Fruit fly (Drosophila melanogaster) whole organism, embryonic: ENCODE data around the gene Rim2.

ENCODE experiments used
- Ada2b ChIP-seq: fragments of 200-800 bp; sonication (Bioruptor generic); IDR thresholded peaks from 2 replicates; pipeline ENCODE4 v1.3.6; 2022; ENCODE audit warnings: missing biosample characterization, missing genetic modification characterization
- BtbVII ChIP-seq: fragments of 200-800 bp; sonication (Bioruptor generic); optimal IDR thresholded peaks from 3 replicates; lab custom pipeline; 2017; ENCODE audit warnings: missing biosample characterization, mild to moderate bottlenecking, missing genetic modification characterization
- CG1024 ChIP-seq: fragments of 200-800 bp; sonication (Bioruptor generic); IDR thresholded peaks from 2 replicates; pipeline ENCODE4 v1.3.6; 2022; ENCODE audit warnings: missing biosample characterization, missing genetic modification characterization
- CG11695 ChIP-seq: fragments of 200-800 bp; sonication (Bioruptor generic); IDR thresholded peaks from 3 replicates; pipeline ENCODE4 v1.3.6; 2022; ENCODE audit warnings: missing biosample characterization, missing genetic modification characterization
- CG13287 ChIP-seq: fragments of 200-800 bp; sonication (Bioruptor generic); IDR thresholded peaks from 2 replicates; pipeline ENCODE4 v1.3.6; 2022; ENCODE audit warnings: missing biosample characterization, missing genetic modification characterization; ENCODE audit not compliant: partially characterized antibody
- CG13624 ChIP-seq: fragments of 200-800 bp; sonication (Bioruptor generic); optimal IDR thresholded peaks from 2 replicates; lab custom pipeline; 2016; ENCODE audit warnings: missing biosample characterization, missing genetic modification characterization
- CG14710 ChIP-seq: fragments of 200-800 bp; sonication (Bioruptor generic); optimal IDR thresholded peaks from 3 replicates; lab custom pipeline; 2019; ENCODE audit warnings: missing biosample characterization, mild to moderate bottlenecking, missing genetic modification characterization, moderate library complexity
- CG14965 ChIP-seq: fragments of 200-800 bp; sonication (Bioruptor generic); optimal IDR thresholded peaks from 2 replicates; lab custom pipeline; 2016; ENCODE audit warnings: missing biosample characterization, missing genetic modification characterization, borderline replicate concordance
- CG15011 ChIP-seq: fragments of 200-800 bp; sonication (Bioruptor generic); optimal IDR thresholded peaks from 3 replicates; lab custom pipeline; 2018; ENCODE audit warnings: missing biosample characterization, mild to moderate bottlenecking, missing genetic modification characterization
- CG15269 ChIP-seq: fragments of 200-800 bp; sonication (Bioruptor generic); optimal IDR thresholded peaks from 2 replicates; lab custom pipeline; 2018; ENCODE audit warnings: missing biosample characterization, mild to moderate bottlenecking, missing genetic modification characterization, moderate library complexity
- CG15696 ChIP-seq: fragments of 200-800 bp; sonication (Bioruptor generic); optimal IDR thresholded peaks from 2 replicates; lab custom pipeline; 2019; ENCODE audit warnings: missing biosample characterization, mild to moderate bottlenecking, missing genetic modification characterization, moderate library complexity
- CG2678 ChIP-seq: fragments of 200-800 bp; sonication (Bioruptor generic); optimal IDR thresholded peaks from 3 replicates; lab custom pipeline; 2019; ENCODE audit warnings: missing biosample characterization, mild to moderate bottlenecking, missing genetic modification characterization, moderate library complexity
- CG30431 ChIP-seq: fragments of 200-800 bp; sonication (Bioruptor generic); optimal IDR thresholded peaks from 2 replicates; lab custom pipeline; 2017; ENCODE audit warnings: missing biosample characterization, missing genetic modification characterization
- CG34224 ChIP-seq: fragments of 200-800 bp; sonication (Bioruptor generic); IDR thresholded peaks from 3 replicates; pipeline ENCODE4 v1.3.6; 2022; ENCODE audit warnings: missing biosample characterization, missing genetic modification characterization; ENCODE audit not compliant: partially characterized antibody
- CG4328 ChIP-seq: fragments of 200-800 bp; sonication (Bioruptor generic); optimal IDR thresholded peaks from 3 replicates; lab custom pipeline; 2017; ENCODE audit warnings: missing biosample characterization, missing genetic modification reagents, missing genetic modification characterization
- CG4617 ChIP-seq: fragments of 200-800 bp; sonication (Bioruptor generic); optimal IDR thresholded peaks from 3 replicates; lab custom pipeline; 2016; ENCODE audit warnings: missing biosample characterization, missing genetic modification characterization, borderline replicate concordance
- CG4854 ChIP-seq: fragments of 200-800 bp; sonication (Bioruptor generic); optimal IDR thresholded peaks from 2 replicates; lab custom pipeline; 2016; ENCODE audit warnings: missing biosample characterization, missing genetic modification characterization, inconsistent platforms
- CG6175 ChIP-seq: fragments of 200-800 bp; sonication (Bioruptor generic); IDR thresholded peaks from 3 replicates; pipeline ENCODE4 v1.3.6; 2022; ENCODE audit warnings: missing biosample characterization, missing genetic modification characterization
- CG6272 ChIP-seq: fragments of 200-800 bp; sonication (Bioruptor generic); IDR thresholded peaks from 2 replicates; pipeline ENCODE4 v1.3.6; 2022; ENCODE audit warnings: missing biosample characterization, missing genetic modification characterization
- CG7357 ChIP-seq: fragments of 200-800 bp; sonication (Bioruptor generic); IDR thresholded peaks from 3 replicates; pipeline ENCODE4 v1.3.6; 2022; ENCODE audit warnings: missing biosample characterization, missing genetic modification characterization
- CG7786 ChIP-seq: fragments of 200-800 bp; sonication (Bioruptor generic); optimal IDR thresholded peaks from 2 replicates; lab custom pipeline; 2016; ENCODE audit warnings: missing biosample characterization, missing genetic modification characterization
- CG9437 ChIP-seq: fragments of 200-800 bp; sonication (Bioruptor generic); optimal IDR thresholded peaks from 2 replicates; lab custom pipeline; 2018; ENCODE audit warnings: missing biosample characterization, mild to moderate bottlenecking, missing genetic modification characterization
- CTCF ChIP-seq: fragments of 200-800 bp; sonication (Bioruptor generic); optimal IDR thresholded peaks from 2 replicates; lab custom pipeline; 2017; ENCODE audit warnings: missing biosample characterization, mild to moderate bottlenecking, missing genetic modification characterization, moderate library complexity
- Doc2 ChIP-seq: fragments of 200-800 bp; sonication (Bioruptor generic); IDR thresholded peaks from 2 replicates; pipeline ENCODE4 v1.3.6; 2022; ENCODE audit warnings: missing biosample characterization, missing genetic modification characterization
- Ets97D ChIP-seq: fragments of 200-800 bp; sonication (Bioruptor generic); optimal IDR thresholded peaks from 3 replicates; lab custom pipeline; 2016; ENCODE audit warnings: missing biosample characterization, missing genetic modification characterization
- HmgZ ChIP-seq: fragments of 200-800 bp; sonication (Bioruptor generic); optimal IDR thresholded peaks from 2 replicates; lab custom pipeline; 2018; ENCODE audit warnings: missing biosample characterization, mild to moderate bottlenecking, missing genetic modification characterization
- Meics ChIP-seq: fragments of 200-800 bp; sonication (Bioruptor generic); optimal IDR thresholded peaks from 2 replicates; lab custom pipeline; 2017; ENCODE audit warnings: missing biosample characterization, mild to moderate bottlenecking, missing genetic modification characterization
- Myb ChIP-seq: fragments of 200-800 bp; sonication (Bioruptor generic); optimal IDR thresholded peaks from 2 replicates; lab custom pipeline; 2016; ENCODE audit warnings: missing biosample characterization, missing genetic modification characterization
- Nf-YA ChIP-seq: fragments of 200-800 bp; sonication (Bioruptor generic); IDR thresholded peaks from 2 replicates; pipeline ENCODE4 v1.3.6; 2022; ENCODE audit warnings: missing biosample characterization, missing genetic modification characterization
- NfI ChIP-seq: fragments of 200-800 bp; sonication (Bioruptor generic); optimal IDR thresholded peaks from 3 replicates; lab custom pipeline; 2018; ENCODE audit warnings: missing biosample characterization, mild to moderate bottlenecking, missing genetic modification characterization, moderate library complexity
- Stat92E ChIP-seq, 3 experiments: fragments of >200 bp in 2 of 3; fragments of 200-800 bp in 1 of 3; sonication (Bioruptor generic) in 1 of 3; optimal IDR thresholded peaks; 2 replicates each; lab custom pipeline; 2017 to 2019; ENCODE audit warnings: missing biosample characterization in 3 of 3, missing genetic modification characterization in 3 of 3, mild to moderate bottlenecking in 1 of 3, moderate library complexity in 1 of 3
- ac ChIP-seq: fragments of 200-800 bp; sonication (Bioruptor generic); optimal IDR thresholded peaks from 3 replicates; lab custom pipeline; 2017; ENCODE audit warnings: missing biosample characterization, mild to moderate bottlenecking, missing genetic modification characterization
- bigmax ChIP-seq: fragments of 200-800 bp; sonication (Bioruptor generic); optimal IDR thresholded peaks from 2 replicates; lab custom pipeline; 2018; ENCODE audit warnings: missing biosample characterization, mild to moderate bottlenecking, missing genetic modification characterization
- btn ChIP-seq: fragments of 200-800 bp; sonication (Bioruptor generic); optimal IDR thresholded peaks from 2 replicates; lab custom pipeline; 2016; ENCODE audit warnings: missing biosample characterization, missing genetic modification characterization
- cg ChIP-seq: fragments of 200-800 bp; sonication (Bioruptor generic); optimal IDR thresholded peaks from 3 replicates; lab custom pipeline; 2019; ENCODE audit warnings: missing biosample characterization, mild to moderate bottlenecking, missing genetic modification characterization, moderate library complexity
- crp ChIP-seq, 2 experiments: fragments of 200-800 bp; sonication (Bioruptor generic); optimal IDR thresholded peaks; 2 replicates in 1 of 2; 3 replicates in 1 of 2; lab custom pipeline; 2017; ENCODE audit warnings: missing biosample characterization in 2 of 2, missing genetic modification characterization in 2 of 2, mild to moderate bottlenecking in 1 of 2, moderate library complexity in 1 of 2
- ewg ChIP-seq: fragments of 200-800 bp; sonication (Bioruptor generic); optimal IDR thresholded peaks from 3 replicates; lab custom pipeline; 2017; ENCODE audit warnings: mild to moderate bottlenecking, missing biosample characterization, missing genetic modification reagents, missing genetic modification characterization
- gcm2 ChIP-seq: fragments of 200-800 bp; sonication (Bioruptor generic); optimal IDR thresholded peaks from 2 replicates; lab custom pipeline; 2016; ENCODE audit warnings: missing biosample characterization, missing genetic modification characterization
- grau ChIP-seq: fragments of 200-800 bp; optimal IDR thresholded peaks from 3 replicates; lab custom pipeline; 2019; ENCODE audit warnings: missing biosample characterization, mild to moderate bottlenecking, missing genetic modification characterization, moderate library complexity
- gt ChIP-seq: fragments of 200-800 bp; sonication (Bioruptor generic); IDR thresholded peaks from 2 replicates; pipeline ENCODE4 v1.3.6; 2022; ENCODE audit warnings: missing biosample characterization, missing genetic modification characterization
- jigr1 ChIP-seq: fragments of 200-800 bp; sonication (Bioruptor generic); IDR thresholded peaks from 3 replicates; pipeline ENCODE4 v1.3.6; 2022; ENCODE audit warnings: missing biosample characterization, missing genetic modification characterization
- pb ChIP-seq: fragments of 200-800 bp; sonication (Bioruptor generic); optimal IDR thresholded peaks from 3 replicates; lab custom pipeline; 2016; ENCODE audit warnings: missing biosample characterization, missing genetic modification characterization
- sd ChIP-seq: fragments of 200-800 bp; sonication (Bioruptor generic); optimal IDR thresholded peaks from 3 replicates; lab custom pipeline; 2018; ENCODE audit warnings: missing biosample characterization, mild to moderate bottlenecking, missing genetic modification characterization, moderate library complexity
- sima ChIP-seq: fragments of 200-800 bp; sonication (Bioruptor generic); optimal IDR thresholded peaks from 2 replicates; lab custom pipeline; 2016; ENCODE audit warnings: missing biosample characterization, missing genetic modification characterization
- slp2 ChIP-seq: fragments of 200-800 bp; sonication (Bioruptor generic); optimal IDR thresholded peaks from 2 replicates; lab custom pipeline; 2016; ENCODE audit warnings: missing biosample characterization, missing genetic modification characterization
- so ChIP-seq: fragments of 200-800 bp; sonication (Bioruptor generic); IDR thresholded peaks from 3 replicates; pipeline ENCODE4 v1.3.6; 2022; ENCODE audit warnings: missing biosample characterization, missing genetic modification characterization
- sr ChIP-seq: fragments of 200-800 bp; sonication (Bioruptor generic); IDR thresholded peaks from 3 replicates; pipeline ENCODE4 v1.3.6; 2022; ENCODE audit warnings: missing biosample characterization, missing genetic modification characterization
- trem ChIP-seq: fragments of 200-800 bp; optimal IDR thresholded peaks from 3 replicates; lab custom pipeline; 2019; ENCODE audit warnings: missing biosample characterization, mild to moderate bottlenecking, missing genetic modification characterization, moderate library complexity
- trh ChIP-seq: fragments of 200-800 bp; sonication (Bioruptor generic); optimal IDR thresholded peaks from 2 replicates; lab custom pipeline; 2016; ENCODE audit warnings: missing biosample characterization, missing genetic modification characterization

The Rim2 gene

DNA sequence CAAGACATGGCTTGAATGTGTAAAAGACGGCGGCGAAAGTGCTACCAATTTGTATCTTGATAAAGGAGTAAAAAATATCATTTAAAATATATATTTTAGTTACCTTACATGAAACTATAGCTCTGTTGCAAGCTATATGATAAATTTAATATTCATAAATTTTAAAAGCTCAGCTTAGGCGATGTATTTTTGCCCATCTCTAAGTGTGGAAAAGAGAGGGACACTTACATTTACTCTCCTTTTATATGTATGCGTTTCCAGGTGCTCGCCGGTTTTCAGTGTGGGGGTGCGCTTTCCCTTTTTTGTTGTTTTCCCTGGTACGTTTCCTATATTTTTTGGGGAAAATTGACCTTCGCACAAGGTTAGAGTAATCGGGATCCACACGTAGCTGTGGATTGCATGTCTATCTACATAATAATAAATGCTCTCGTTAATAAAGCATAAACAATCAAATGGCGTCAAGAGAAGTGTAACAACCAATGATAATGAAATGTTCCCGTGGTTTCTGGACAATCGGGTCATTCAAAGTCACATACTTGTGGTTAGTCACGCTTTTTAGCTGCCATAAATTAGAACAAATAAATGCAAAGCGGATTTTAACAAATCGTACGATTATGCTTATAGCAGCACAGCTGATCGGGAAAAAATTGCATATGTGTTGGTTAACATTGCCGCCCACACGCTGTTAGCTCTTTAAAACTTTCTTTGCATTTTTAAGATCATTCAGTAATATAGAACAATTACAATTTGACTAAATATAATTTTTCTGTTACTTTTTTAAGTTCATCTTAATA is 3.8 kb upstream of the Rim2 start (continued):
- TF ChIP-seq crp (GFP tag; optimal IDR thresholded peaks at IDR 0.05; lab: Kevin White, UChicago) (no peak), cg (GFP tag; lab: Kevin White, UChicago) (peak; percentile 78), CG4617 (GFP tag; lab: Kevin White, UChicago) (peak; percentile 89), CG14710 (peak; percentile 93), CG4328 (GFP tag; lab: Kevin White, UChicago) (peak; percentile 99), bigmax (no peak), CTCF (GFP tag; lab: Kevin White, UChicago) (peak; percentile 47), CG14965 (no peak), btn (no peak), CG15011 (GFP tag; lab: Kevin White, UChicago) (peak; percentile 94), CG7786 (GFP tag; lab: Kevin White, UChicago) (peak; percentile 82), ac (GFP tag; lab: Kevin White, UChicago) (peak; percentile 83), pb (GFP tag; lab: Kevin White, UChicago) (peak; percentile 60), CG15696 (tag; lab: Kevin White, UChicago) (peak; percentile 90), Stat92E (GFP tag; optimal IDR thresholded peaks at IDR 0.05; lab: Kevin White, UChicago) (peak in 1 of 3 experiments; percentile 97), Ets97D (GFP tag; lab: Kevin White, UChicago) (peak; percentile 67), BtbVII (peak; percentile 97), CG15269 (peak; percentile 99), gcm2 (GFP tag; lab: Kevin White, UChicago) (peak; percentile 71), Ada2b (GFP tag; lab: Robert Waterston, UW) (peak; percentile 96), CG30431 (peak; percentile 94), CG1024 (GFP tag; lab: Robert Waterston, UW) (peak; percentile 72), CG4854 (GFP tag; lab: Kevin White, UChicago) (peak; percentile 92), ewg (GFP tag; lab: Kevin White, UChicago) (peak; percentile 100), Meics (GFP tag; lab: Kevin White, UChicago) (peak; percentile 97), trem (tag; lab: Kevin White, UChicago) (peak; percentile 84), grau (tag; lab: Kevin White, UChicago) (peak; percentile 98), CG7357 (peak; percentile 92), HmgZ (tag; lab: Kevin White, UChicago) (peak; percentile 99), sima (peak; percentile 43), NfI (peak; percentile 99), Myb (peak; percentile 54), CG11695 (peak; percentile 97), gt (GFP tag; lab: Robert Waterston, UW) (peak; percentile 83; the same call in 1 of the 2 replicates), CG13624 (GFP tag; lab: Kevin White, UChicago) (peak; percentile 79), CG13287 (GFP tag; lab: Robert Waterston, UW) (peak; percentile 98), CG34224 (GFP tag; lab: Robert Waterston, UW) (peak; percentile 97), CG6272 (peak; percentile 96), jigr1 (peak; percentile 91), so (GFP tag; lab: Robert Waterston, UW) (peak; percentile 97), CG6175 (GFP tag; lab: Robert Waterston, UW) (peak; percentile 91), CG9437 (GFP tag; lab: Kevin White, UChicago) (peak; percentile 93), Doc2 (GFP tag; lab: Robert Waterston, UW) (peak; percentile 84), CG2678 (tag; lab: Kevin White, UChicago) (peak; percentile 98), sr (GFP tag; lab: Robert Waterston, UW) (peak; percentile 62; the same call in 2 of the 3 replicates), Nf-YA (peak; percentile 92), trh (peak; percentile 92), sd (tag; lab: Kevin White, UChicago) (peak; percentile 96), slp2 (GFP tag; lab: Kevin White, UChicago) (peak; percentile 74)
